Fruit fly (Drosophila melanogaster) Kc167 (cell line): ENCODE measurements around the gene CG2652.

Experiments used
- Myc ChIP-seq: fragments of >200 bp; optimal IDR thresholded peaks from 2 replicates; lab custom pipeline; 2017; ENCODE audit warnings: missing external identifiers
- Sin3A ChIP-seq: fragments of >200 bp; optimal IDR thresholded peaks from 2 replicates; lab custom pipeline; 2018; ENCODE audit warnings: missing external identifiers
- h ChIP-seq: fragments of >200 bp; optimal IDR thresholded peaks from 3 replicates; lab custom pipeline; 2018; ENCODE audit warnings: missing external identifiers
- insv ChIP-seq: fragments of >200 bp; optimal IDR thresholded peaks from 3 replicates; lab custom pipeline; 2018; ENCODE audit warnings: missing external identifiers
- psq ChIP-seq: fragments of >200 bp; optimal IDR thresholded peaks from 2 replicates; lab custom pipeline; 2017; ENCODE audit warnings: missing external identifiers
- ttk ChIP-seq: sonication (Bioruptor generic); optimal IDR thresholded peaks from 2 replicates; lab custom pipeline; 2017; ENCODE audit warnings: missing external identifiers

Gene CG2652

DNA sequence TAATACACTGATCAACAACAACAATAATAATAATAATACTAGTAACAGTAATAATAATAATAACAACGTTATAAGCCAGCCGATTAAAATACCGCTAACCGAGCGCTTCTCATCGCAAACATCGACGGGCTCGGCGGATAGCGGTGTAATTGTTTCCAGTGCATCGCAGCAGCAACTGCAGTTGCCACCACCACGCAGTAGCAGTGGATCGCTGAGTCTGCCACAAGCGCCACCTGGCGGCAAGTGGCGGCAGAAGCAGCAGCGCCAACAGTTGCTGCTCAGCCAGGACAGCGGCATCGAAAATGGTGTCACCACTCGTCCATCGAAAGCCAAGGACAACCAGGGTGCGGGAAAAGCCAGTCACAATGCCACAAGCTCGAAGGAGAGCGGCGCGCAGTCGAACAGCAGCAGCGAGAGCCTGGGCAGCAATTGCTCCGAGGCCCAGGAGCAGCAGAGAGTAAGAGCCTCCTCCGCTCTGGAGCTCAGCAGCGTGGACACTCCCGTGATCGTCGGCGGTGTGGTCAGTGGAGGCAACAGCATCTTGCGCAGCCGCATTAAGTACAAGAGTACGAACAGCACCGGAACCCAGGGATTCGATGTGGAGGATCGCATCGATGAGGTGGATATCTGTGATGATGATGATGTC, 23.2 kb downstream of the CG2652 start:
- TF ChIP-seq Sin3A (no peak), psq (no peak), h (no peak), ttk (lab: Kevin White, UChicago) (no peak)

DNA sequence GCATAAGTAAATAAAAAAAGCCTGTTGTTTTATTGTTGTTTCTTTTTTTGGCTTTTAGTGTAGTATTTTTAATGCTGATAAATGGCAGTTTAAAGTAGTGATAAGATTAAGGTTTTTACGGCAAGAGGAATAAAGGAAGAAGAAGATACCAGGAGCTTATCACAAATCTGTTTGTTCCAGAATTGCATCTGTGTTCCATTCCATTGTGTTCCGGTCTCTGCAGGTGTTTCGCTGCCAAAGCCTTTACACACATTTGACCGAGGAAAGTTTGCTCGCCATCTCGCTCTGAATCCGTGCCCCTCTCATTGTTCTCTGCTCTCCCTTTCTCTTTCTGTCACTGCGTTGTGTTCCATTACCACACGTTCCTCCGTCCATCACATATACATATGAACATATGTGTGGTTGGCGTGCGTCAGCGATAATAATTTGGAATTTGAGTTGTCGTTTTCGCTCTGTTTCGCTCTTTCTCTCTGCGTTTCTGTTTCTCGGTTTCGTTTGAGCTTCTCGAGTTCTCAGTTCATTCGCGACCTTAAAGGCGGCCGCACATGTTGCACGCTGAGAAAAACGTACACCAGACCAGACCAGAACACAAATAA, 24.4 kb downstream of the CG2652 start:
- no peak for TF ChIP-seq Myc (lab: Kevin White, UChicago)
- TF ChIP-seq Sin3A = no peak
- TF ChIP-seq insv (lab: Kevin White, UChicago) = no peak
- TF ChIP-seq h = no peak
- no peak for TF ChIP-seq psq
- TF ChIP-seq ttk (lab: Kevin White, UChicago) = no peak

DNA sequence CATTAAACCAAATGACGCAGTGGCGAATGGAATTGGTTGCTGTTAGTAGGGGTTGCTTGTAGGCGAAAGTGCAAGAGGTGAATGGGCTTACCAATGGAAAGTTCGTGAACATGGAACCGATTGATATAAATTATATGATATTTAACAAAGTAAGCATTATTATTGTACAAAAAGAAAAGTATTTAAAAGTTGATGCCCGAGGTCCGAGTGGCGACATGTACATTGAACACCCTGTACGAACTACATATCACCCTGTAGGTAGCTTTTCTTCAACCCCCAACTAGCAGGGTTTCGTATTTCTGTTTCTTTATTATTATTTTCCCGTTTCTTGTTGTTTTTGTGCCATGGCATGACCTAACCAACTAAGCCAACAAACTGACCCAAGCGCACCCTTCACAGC, 25.5 kb downstream of the CG2652 start:
- TF ChIP-seq ttk (lab: Kevin White, UChicago) = no peak
- no peak for TF ChIP-seq Sin3A
- TF ChIP-seq Myc (lab: Kevin White, UChicago) = no peak
- TF ChIP-seq h = no peak
- TF ChIP-seq psq = no peak

DNA sequence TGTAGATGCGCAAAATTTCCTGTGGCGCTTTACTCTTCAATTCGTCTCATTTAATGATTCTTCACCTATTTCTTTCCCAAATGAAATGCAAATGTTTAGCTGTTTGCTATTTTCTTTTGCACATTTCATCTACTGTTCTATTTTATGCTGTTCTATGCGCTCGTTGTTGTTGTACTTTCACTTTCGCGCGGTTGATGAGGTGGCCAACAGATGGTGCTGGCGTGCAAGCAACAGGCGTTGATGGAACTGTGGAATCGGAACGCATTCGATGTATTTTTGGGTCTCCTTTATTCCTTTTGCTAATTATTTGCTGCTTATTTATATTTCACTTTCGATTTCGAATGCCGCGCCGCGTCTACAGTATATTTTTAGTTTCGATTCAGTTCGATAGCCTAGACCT, 26.7 kb downstream of the CG2652 start:
- TF ChIP-seq insv (lab: Kevin White, UChicago) (no peak), h (no peak), ttk (lab: Kevin White, UChicago) (no peak), Sin3A (no peak), Myc (lab: Kevin White, UChicago) (no peak), psq (no peak)

DNA sequence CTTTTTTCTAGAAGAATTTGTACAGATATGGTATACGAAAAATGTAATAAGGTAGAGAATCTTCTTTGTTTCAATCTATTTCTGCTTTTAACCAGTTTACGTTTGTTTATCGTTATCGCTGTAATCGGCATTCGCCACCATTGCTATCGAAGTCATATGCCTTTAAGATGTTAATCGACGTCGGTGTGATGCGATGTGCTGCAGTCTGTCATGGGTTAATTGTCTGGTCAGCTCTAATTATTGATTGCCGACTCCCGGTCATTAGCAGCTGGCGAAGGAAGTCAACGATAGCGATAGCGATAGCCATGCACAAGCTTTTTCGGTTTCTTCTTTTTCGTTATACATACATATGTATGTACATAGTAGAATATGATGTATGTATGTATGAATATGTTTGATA, 27.3 kb downstream of the CG2652 start:
- TF ChIP-seq Myc (lab: Kevin White, UChicago) (no peak), Sin3A (no peak), insv (lab: Kevin White, UChicago) (no peak), psq (no peak), ttk (lab: Kevin White, UChicago) (no peak), h (no peak)

DNA sequence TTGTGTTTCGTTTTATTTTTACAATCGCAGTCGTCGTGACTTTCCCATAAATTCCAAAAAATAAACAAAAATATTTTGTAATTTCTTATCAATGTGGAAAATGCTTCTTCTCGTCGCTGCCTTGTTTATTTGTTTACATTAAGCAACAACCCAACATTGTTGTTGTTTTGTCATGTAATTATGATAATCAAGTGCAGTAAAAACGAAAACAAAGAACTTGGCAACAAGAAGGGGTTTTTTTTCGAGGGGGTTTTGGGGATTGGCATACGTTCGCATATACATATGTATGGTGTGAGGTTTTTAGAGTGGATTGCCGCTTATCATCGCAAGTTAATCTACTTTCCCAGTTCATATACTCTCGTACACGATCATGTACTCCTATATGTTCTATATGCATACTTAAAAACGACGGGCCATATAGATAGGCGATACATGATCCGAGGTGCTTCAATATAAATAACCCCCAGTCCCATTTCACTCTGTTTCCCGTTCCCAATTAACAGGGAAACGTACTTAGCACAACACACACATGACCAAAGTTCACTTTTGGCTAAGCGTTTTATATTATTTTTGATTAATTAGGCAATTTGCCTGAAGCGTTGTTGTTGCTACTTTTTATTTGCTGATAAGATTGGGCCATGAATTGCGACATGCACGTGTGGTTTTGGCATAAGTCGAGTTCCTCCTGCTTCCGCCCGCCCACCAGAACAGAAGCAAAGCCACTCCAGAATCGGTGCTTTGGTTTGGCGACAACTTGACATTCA, 29.0 kb downstream of the CG2652 start:
- no peak for TF ChIP-seq h
- TF ChIP-seq insv (lab: Kevin White, UChicago) = no peak
- no peak for TF ChIP-seq ttk (lab: Kevin White, UChicago)
- TF ChIP-seq Sin3A = no peak
- TF ChIP-seq psq = no peak
- no peak for TF ChIP-seq Myc (lab: Kevin White, UChicago)

DNA sequence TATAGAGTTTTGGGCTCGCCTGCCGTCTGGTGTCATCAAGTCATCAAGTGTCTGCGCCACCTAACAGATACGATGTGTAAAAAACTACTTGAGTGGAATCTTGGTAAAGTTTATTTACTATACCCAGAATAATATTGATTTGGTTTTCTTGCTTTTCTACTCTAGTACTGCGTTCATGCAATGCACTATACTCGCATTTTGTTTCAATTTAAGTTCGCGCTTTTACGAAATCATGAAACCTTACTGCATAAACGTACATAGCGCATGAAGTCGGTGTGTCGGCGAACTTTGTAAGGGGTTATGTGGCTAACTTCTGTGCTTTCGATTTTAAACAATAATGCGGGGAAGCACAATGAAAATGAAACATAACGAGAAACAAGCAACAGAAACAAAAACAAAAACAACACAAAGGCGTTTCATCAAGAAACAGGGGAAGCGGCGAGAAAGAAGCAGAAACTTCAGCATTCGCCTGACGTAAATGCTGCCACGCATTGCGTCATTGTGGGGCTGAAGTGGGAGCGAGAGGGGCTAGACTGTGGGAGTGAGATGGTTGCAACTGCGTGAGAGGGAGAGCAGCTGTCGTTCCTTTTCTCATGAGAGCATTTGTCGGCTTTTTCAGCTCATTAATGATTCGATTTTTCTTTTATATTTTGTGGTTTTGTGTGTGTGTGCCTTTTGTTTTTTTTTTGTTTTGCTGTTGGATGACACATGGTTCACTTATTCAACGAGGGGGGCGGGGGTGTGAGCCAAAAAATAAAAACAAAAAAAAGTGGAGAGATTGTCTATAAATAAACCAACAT, 30.4 kb downstream of the CG2652 start:
- TF ChIP-seq Sin3A = no peak
- TF ChIP-seq h = no peak

DNA sequence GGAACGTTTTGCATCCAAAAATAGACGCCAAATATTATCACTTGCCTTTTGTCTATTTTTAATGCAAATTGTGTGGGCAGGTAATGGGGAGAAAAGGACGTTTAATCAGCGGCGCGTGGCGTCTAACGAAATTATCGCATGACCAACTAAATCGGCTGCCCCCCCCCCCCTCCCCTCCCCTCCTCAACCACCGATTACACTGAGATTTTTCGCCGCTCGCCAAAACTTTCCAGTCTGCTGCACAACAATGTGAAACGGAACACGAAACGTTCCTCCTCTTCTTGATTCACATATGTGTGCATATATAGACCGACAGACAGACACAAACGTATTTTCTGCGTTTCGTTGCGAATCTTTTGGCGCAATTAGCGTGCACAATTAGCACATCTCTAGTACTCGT, 31.6 kb downstream of the CG2652 start:
- TF ChIP-seq Sin3A (no peak), insv (lab: Kevin White, UChicago) (no peak), Myc (lab: Kevin White, UChicago) (no peak), ttk (lab: Kevin White, UChicago) (no peak), psq (no peak)

DNA sequence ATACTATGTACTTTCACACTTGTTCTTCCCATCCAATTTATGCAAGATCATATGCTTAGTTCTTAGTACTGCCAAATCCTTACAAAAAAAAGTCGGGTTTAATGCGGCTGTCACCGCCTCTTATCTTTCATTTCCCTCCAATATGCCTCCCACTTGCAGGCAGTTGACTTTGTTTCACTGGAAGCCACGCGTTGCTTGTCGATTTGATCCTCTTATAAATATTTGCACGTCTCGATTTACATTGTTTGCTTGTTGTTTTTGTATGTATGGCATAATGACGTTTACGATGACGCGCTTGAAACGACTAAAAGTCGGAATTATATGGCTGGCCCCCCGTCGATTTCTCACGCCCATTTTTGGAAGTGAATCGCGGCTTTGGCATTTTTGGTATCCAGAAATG, 33.8 kb downstream of the CG2652 start:
- TF ChIP-seq psq (no peak), ttk (lab: Kevin White, UChicago) (no peak), Sin3A (no peak), insv (lab: Kevin White, UChicago) (no peak), Myc (lab: Kevin White, UChicago) (no peak), h (no peak)

DNA sequence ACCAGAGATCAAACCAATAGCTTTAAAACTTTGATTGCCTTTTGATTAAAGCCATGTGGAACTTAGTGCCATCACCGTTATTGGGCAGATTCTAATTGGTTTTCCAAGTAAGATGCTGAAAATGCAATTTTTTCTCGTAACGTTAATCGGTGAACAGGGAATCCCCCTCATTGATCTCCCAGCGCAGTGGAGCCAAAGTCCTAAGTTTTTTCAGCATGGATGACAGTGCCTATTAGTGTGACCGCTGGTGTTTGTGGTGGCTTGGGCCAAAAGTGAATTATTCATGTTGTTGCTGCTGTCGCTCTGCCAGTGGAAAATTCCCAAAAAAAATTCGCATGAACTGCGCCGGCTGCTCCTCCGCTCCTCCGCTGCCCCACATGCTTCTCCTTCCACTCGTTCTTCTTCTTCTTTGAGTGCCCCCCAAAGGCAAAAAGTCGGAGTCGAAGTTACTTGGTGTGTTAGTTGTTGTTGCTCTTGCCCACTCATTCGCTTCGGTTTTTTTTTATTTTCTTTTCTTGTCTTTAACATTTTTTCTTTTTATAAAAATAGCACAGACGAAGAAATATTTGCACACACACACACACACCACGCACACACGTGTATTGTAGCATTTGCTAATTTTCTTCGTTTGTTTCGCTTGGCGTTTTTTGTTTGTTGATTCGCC, 34.6 kb downstream of the CG2652 start:
- TF ChIP-seq ttk (lab: Kevin White, UChicago) = no peak
- no peak for TF ChIP-seq psq
- TF ChIP-seq insv (lab: Kevin White, UChicago) = no peak
- TF ChIP-seq Myc (lab: Kevin White, UChicago) = no peak
- no peak for TF ChIP-seq Sin3A
- TF ChIP-seq h = no peak

DNA sequence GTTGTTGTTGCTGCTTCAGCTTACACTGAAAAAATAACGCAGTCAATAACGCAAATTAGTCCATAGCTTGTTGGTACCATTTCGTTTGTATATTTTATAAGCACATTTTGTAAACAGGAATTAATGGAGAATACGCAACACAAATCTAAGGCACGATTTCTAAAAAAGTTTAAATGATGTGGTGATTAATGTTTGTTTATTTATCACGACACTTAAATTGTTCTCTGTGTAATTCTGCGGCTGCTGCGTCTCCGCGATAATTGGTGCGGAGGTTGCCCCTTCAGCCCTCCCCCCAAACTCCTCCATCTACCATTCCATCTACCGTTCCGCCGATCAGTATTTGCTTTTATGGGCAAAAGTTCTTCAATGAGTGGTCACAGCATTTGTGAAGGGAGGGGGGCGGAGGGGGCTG, 35.3 kb downstream of the CG2652 start:
- TF ChIP-seq h (no peak), Sin3A (no peak), insv (lab: Kevin White, UChicago) (no peak), ttk (lab: Kevin White, UChicago) (no peak), psq (no peak), Myc (lab: Kevin White, UChicago) (no peak)
